Worm (Caenorhabditis elegans): ENCODE results near the gene Y69A2AR.1.

Gene Y69A2AR.1

ce11 chrIV:2639666-2640273 is 27.1 kb upstream of the Y69A2AR.1 start (continued):
- TF ChIP-seq T26A8.4 (GFP tag; IDR thresholded peaks at IDR 0.05) (no peak; the same call in 1 of the 2 replicates), ama-1 (optimal IDR thresholded peaks at IDR 0.05) (no peak), attf-4 (tag; optimal IDR thresholded peaks at IDR 0.05) (no peak), Y48G9A.11 (GFP tag; IDR thresholded peaks at IDR 0.05) (peak; percentile 88), nhr-102 (tag; optimal IDR thresholded peaks at IDR 0.05) (peak; percentile 68), fkh-10 (GFP tag; optimal IDR thresholded peaks at IDR 0.05) (no peak), zip-11 (GFP tag; IDR thresholded peaks at IDR 0.05) (peak; percentile 60; the same call in 1 of the 2 replicates), snpc-4 (tag; optimal IDR thresholded peaks at IDR 0.05) (no peak), Y105C5A.15 (GFP tag; IDR thresholded peaks at IDR 0.05) (peak; percentile 91), dmd-6 (GFP tag; IDR thresholded peaks at IDR 0.05) (peak; percentile 53), nhr-28 (tag; optimal IDR thresholded peaks at IDR 0.05) (no peak), F26F4.8 (GFP tag; conservative IDR thresholded peaks at IDR 0.05) (peak; percentile 92), ceh-44 (GFP tag; IDR thresholded peaks at IDR 0.05) (peak; percentile 85), R02D3.7 (tag; optimal IDR thresholded peaks at IDR 0.05) (no peak), ceh-28 (tag; optimal IDR thresholded peaks at IDR 0.05) (peak; percentile 97), spr-3 (GFP tag; optimal IDR thresholded peaks at IDR 0.05) (peak; percentile 76), Y75B8A.6 (GFP tag; IDR thresholded peaks at IDR 0.05) (no peak; the same call in 1 of the 2 replicates), ces-1 (GFP tag; optimal IDR thresholded peaks at IDR 0.05) (no peak), dmd-9 (GFP tag; IDR thresholded peaks at IDR 0.05) (peak; percentile 59; the same call in 1 of the 2 replicates), nhr-111 (GFP tag; optimal IDR thresholded peaks at IDR 0.05) (no peak), mdl-1 (tag; optimal IDR thresholded peaks at IDR 0.05) (no peak), ZK546.5 (tag; optimal IDR thresholded peaks at IDR 0.05) (no peak), lin-39 (tag; optimal IDR thresholded peaks at IDR 0.05) (no peak), snpc-1.2 (GFP tag; IDR thresholded peaks at IDR 0.05) (peak; percentile 51), ceh-62 (tag; optimal IDR thresholded peaks at IDR 0.05) (no peak), madf-9 (GFP tag; conservative IDR thresholded peaks at IDR 0.05) (peak; percentile 79), F44E2.7 (GFP tag; IDR thresholded peaks at IDR 0.05) (peak; percentile 98), ceh-20 (GFP tag; IDR thresholded peaks at IDR 0.05) (peak; percentile 66), zfp-3 (GFP tag; conservative IDR thresholded peaks at IDR 0.05) (0 out of 2 replicates have a peak, but pooled peaks have one; percentile 50), nhr-237 (tag; optimal IDR thresholded peaks at IDR 0.05) (no peak), php-3 (GFP tag; IDR thresholded peaks at IDR 0.05) (peak; percentile 78), egl-27 (tag; optimal IDR thresholded peaks at IDR 0.05) (no peak), ceh-82 (tag; optimal IDR thresholded peaks at IDR 0.05) (no peak), F10B5.3 (tag; optimal IDR thresholded peaks at IDR 0.05) (no peak), D1046.2 (GFP tag; IDR thresholded peaks at IDR 0.05) (peak; percentile 85), mxl-2 (GFP tag; conservative IDR thresholded peaks at IDR 0.05) (0 out of 2 replicates have a peak, but pooled peaks have one; percentile 6), F49E8.2 (tag; optimal IDR thresholded peaks at IDR 0.05; ENCODE audit: borderline replicate concordance) (peak; percentile 1), lim-7 (GFP tag; IDR thresholded peaks at IDR 0.05) (peak; percentile 91), mep-1 (tag; optimal IDR thresholded peaks at IDR 0.05) (peak; percentile 31), dpl-1 (GFP tag; optimal IDR thresholded peaks at IDR 0.05) (peak; percentile 47), pqm-1 (tag; optimal IDR thresholded peaks at IDR 0.05) (no peak), zip-2 (tag; optimal IDR thresholded peaks at IDR 0.05) (no peak), nhr-42 (GFP tag; IDR thresholded peaks at IDR 0.05) (peak; percentile 57; the same call in 1 of the 2 replicates), tra-1 (GFP tag; IDR thresholded peaks at IDR 0.05) (peak; percentile 76), spr-1 (tag; optimal IDR thresholded peaks at IDR 0.05) (peak; percentile 13), egl-43 (GFP tag; IDR thresholded peaks at IDR 0.05) (peak; percentile 97), nhr-25 (tag; optimal IDR thresholded peaks at IDR 0.05; ENCODE audit: borderline replicate concordance, insufficient read depth) (no peak), cey-2 (tag; optimal IDR thresholded peaks at IDR 0.05; ENCODE audit: borderline replicate concordance, insufficient read depth) (no peak), T20F7.1 (GFP tag; optimal IDR thresholded peaks at IDR 0.05) (peak; percentile 0), set-16 (GFP tag; IDR thresholded peaks at IDR 0.05) (peak; percentile 40; the same call in 1 of the 2 replicates)

All from whole organism, L4 larva.